Fruit fly (Drosophila melanogaster) whole organism: ENCODE data around the gene per.

Experiments used
- CG8478 ChIP-seq: fragments of >200 bp; optimal IDR thresholded peaks from 2 replicates; lab custom pipeline; 2018; ENCODE audit warnings: inconsistent platforms
- Dll ChIP-seq: fragments of >200 bp; optimal IDR thresholded peaks from 2 replicates; lab custom pipeline; 2017
- EcR ChIP-seq, 2 experiments: fragments of >200 bp; optimal IDR thresholded peaks; 2 replicates each; lab custom pipeline; 2017; ENCODE audit warnings: missing biosample characterization in 2 of 2, missing genetic modification characterization in 2 of 2, missing genetic modification reagents in 2 of 2
- pan ChIP-seq: fragments of >200 bp; optimal IDR thresholded peaks from 2 replicates; lab custom pipeline; 2017
- psq ChIP-seq: fragments of >200 bp; optimal IDR thresholded peaks from 2 replicates; lab custom pipeline; 2017
- usp ChIP-seq: fragments of >200 bp; optimal IDR thresholded peaks from 2 replicates; lab custom pipeline; 2017; ENCODE audit warnings: missing biosample characterization, missing genetic modification characterization, mixed read lengths

Gene per

dm6 chrX:2663416-2663815, 22.0 kb upstream of the per start:
- TF ChIP-seq EcR (GFP tag; optimal IDR thresholded peaks at IDR 0.05; lab: Kevin White, UChicago) (no peak), psq (no peak), Dll (lab: Kevin White, UChicago) (no peak), pan (lab: Kevin White, UChicago) (no peak), CG8478 (lab: Kevin White, UChicago) (no peak), usp (no peak)

dm6 chrX:2677024-2677589, 8.3 kb upstream of the per start:
- no peak for TF ChIP-seq EcR (GFP tag; optimal IDR thresholded peaks at IDR 0.05; lab: Kevin White, UChicago)
- no peak for TF ChIP-seq pan (lab: Kevin White, UChicago)
- TF ChIP-seq Dll (lab: Kevin White, UChicago) = no peak
- TF ChIP-seq psq = no peak
- TF ChIP-seq CG8478 (lab: Kevin White, UChicago) = no peak
- TF ChIP-seq usp = no peak

dm6 chrX:2681601-2682000, 3.8 kb upstream of the per start, which contains the start of gene HLH3B:
HLH3B (minus strand) TSS chrX:2681723.
- no peak for TF ChIP-seq Dll (lab: Kevin White, UChicago)
- no peak for TF ChIP-seq CG8478 (lab: Kevin White, UChicago)
- TF ChIP-seq EcR (GFP tag; optimal IDR thresholded peaks at IDR 0.05; lab: Kevin White, UChicago) = no peak
- no peak for TF ChIP-seq psq

dm6 chrX:2682832-2683231, 2.5 kb upstream of the per start, which contains the start of gene CG2652:
CG2652 (minus strand) TSS chrX:2682932.
- no peak for TF ChIP-seq pan (lab: Kevin White, UChicago)

- TF ChIP-seq Dll (lab: Kevin White, UChicago) (no peak), psq (no peak), CG8478 (lab: Kevin White, UChicago) (no peak), usp (no peak), pan (lab: Kevin White, UChicago) (no peak), EcR (GFP tag; optimal IDR thresholded peaks at IDR 0.05; lab: Kevin White, UChicago) (no peak)
Observed at dm6 chrX:2683926-2684325, 1.5 kb upstream of the per start.

- TF ChIP-seq psq = no peak
- TF ChIP-seq usp = no peak
Observed at dm6 chrX:2684442-2684841, 938 bp upstream of the per start.

- TF ChIP-seq pan (lab: Kevin White, UChicago) = no peak
- TF ChIP-seq usp = no peak
- no peak for TF ChIP-seq CG8478 (lab: Kevin White, UChicago)
- no peak for TF ChIP-seq psq
- TF ChIP-seq Dll (lab: Kevin White, UChicago) = no peak
- no peak for TF ChIP-seq EcR (GFP tag; optimal IDR thresholded peaks at IDR 0.05; lab: Kevin White, UChicago)
Observed at dm6 chrX:2685022-2685421, 358 bp upstream of the per start.

dm6 chrX:2686930-2687329, 1.6 kb downstream of the per start:
- TF ChIP-seq usp (no peak), Dll (lab: Kevin White, UChicago) (no peak)

- TF ChIP-seq EcR (GFP tag; optimal IDR thresholded peaks at IDR 0.05; lab: Kevin White, UChicago) (no peak), pan (lab: Kevin White, UChicago) (no peak), psq (no peak), Dll (lab: Kevin White, UChicago) (no peak), CG8478 (lab: Kevin White, UChicago) (no peak), usp (no peak)
Observed at dm6 chrX:2690376-2690775, 5.0 kb downstream of the per start.

dm6 chrX:2693786-2694185, 8.4 kb downstream of the per start, which contains the start of gene dyw:
dyw (minus strand) TSS chrX:2693886.
- TF ChIP-seq CG8478 (lab: Kevin White, UChicago) (no peak), pan (lab: Kevin White, UChicago) (no peak), EcR (GFP tag; optimal IDR thresholded peaks at IDR 0.05; lab: Kevin White, UChicago) (no peak), psq (no peak), Dll (lab: Kevin White, UChicago) (no peak), usp (no peak)

dm6 chrX:2698064-2698894, 12.9 kb downstream of the per start, which contains the start of the genes Spg7 and Lint-O:
Spg7 (minus strand) TSS chrX:2698211.
Lint-O (plus strand) TSS chrX:2698701.
- TF ChIP-seq usp (no peak), pan (lab: Kevin White, UChicago) (no peak), EcR (GFP tag; optimal IDR thresholded peaks at IDR 0.05; lab: Kevin White, UChicago) (no peak), psq (no peak), Dll (lab: Kevin White, UChicago) (no peak), CG8478 (lab: Kevin White, UChicago) (no peak)

dm6 chrX:2703693-2704092, 18.3 kb downstream of the per start, which contains the start of gene Ugalt:
Ugalt (minus strand) TSS chrX:2703852.
- TF ChIP-seq psq = no peak
- TF ChIP-seq EcR (GFP tag; optimal IDR thresholded peaks at IDR 0.05; lab: Kevin White, UChicago) = no peak
- TF ChIP-seq CG8478 (lab: Kevin White, UChicago) = no peak
- TF ChIP-seq pan (lab: Kevin White, UChicago) = no peak
- TF ChIP-seq Dll (lab: Kevin White, UChicago) = no peak
- no peak for TF ChIP-seq usp
